Fruit fly (Drosophila melanogaster) whole organism, embryonic: Measurements from ENCODE around the gene Dif.

Source experiments
- Bgb ChIP-seq: fragments of 200-800 bp; sonication (Bioruptor generic); IDR thresholded peaks from 2 replicates; pipeline ENCODE4 v1.3.6; 2022; ENCODE audit warnings: missing biosample characterization, missing genetic modification characterization; ENCODE audit not compliant: partially characterized antibody
- CG11085 ChIP-seq: fragments of 200-800 bp; sonication (Bioruptor generic); IDR thresholded peaks from 2 replicates; pipeline ENCODE4 v1.3.6; 2022; ENCODE audit warnings: missing biosample characterization, missing genetic modification characterization
- CG11560 ChIP-seq: fragments of 200-800 bp; sonication (Bioruptor generic); IDR thresholded peaks from 3 replicates; pipeline ENCODE4 v1.3.6; 2022; ENCODE audit warnings: missing biosample characterization, missing genetic modification characterization
- CG14441 ChIP-seq: fragments of 200-800 bp; sonication (Bioruptor generic); IDR thresholded peaks from 2 replicates; pipeline ENCODE4 v1.3.6; 2022; ENCODE audit warnings: missing biosample characterization, missing genetic modification characterization
- CG14710 ChIP-seq: fragments of 200-800 bp; sonication (Bioruptor generic); optimal IDR thresholded peaks from 3 replicates; lab custom pipeline; 2019; ENCODE audit warnings: missing biosample characterization, mild to moderate bottlenecking, missing genetic modification characterization, moderate library complexity
- CG15073 ChIP-seq: fragments of 200-800 bp; sonication (Bioruptor generic); optimal IDR thresholded peaks from 2 replicates; lab custom pipeline; 2016; ENCODE audit warnings: missing biosample characterization, missing genetic modification characterization
- CG1529 ChIP-seq: fragments of 200-800 bp; sonication (Bioruptor generic); optimal IDR thresholded peaks from 3 replicates; lab custom pipeline; 2018; ENCODE audit warnings: missing biosample characterization, missing genetic modification characterization
- CG17612 ChIP-seq: fragments of 200-800 bp; sonication (Bioruptor generic); IDR thresholded peaks from 2 replicates; pipeline ENCODE4 v1.3.6; 2022; ENCODE audit warnings: missing biosample characterization, missing genetic modification characterization
- CG2129 ChIP-seq: fragments of 200-800 bp; sonication (Bioruptor generic); IDR thresholded peaks from 2 replicates; pipeline ENCODE4 v1.3.6; 2022; ENCODE audit warnings: missing biosample characterization, missing genetic modification characterization; ENCODE audit not compliant: partially characterized antibody
- CG2712 ChIP-seq: fragments of 200-800 bp; optimal IDR thresholded peaks from 3 replicates; lab custom pipeline; 2019; ENCODE audit warnings: missing biosample characterization, mild to moderate bottlenecking, missing genetic modification characterization, moderate library complexity
- CG3847 ChIP-seq: fragments of 200-800 bp; sonication (Bioruptor generic); IDR thresholded peaks from 2 replicates; pipeline ENCODE4 v1.3.6; 2022; ENCODE audit warnings: missing biosample characterization, missing genetic modification characterization
- CG4617 ChIP-seq: fragments of 200-800 bp; sonication (Bioruptor generic); optimal IDR thresholded peaks from 3 replicates; lab custom pipeline; 2016; ENCODE audit warnings: missing biosample characterization, missing genetic modification characterization, borderline replicate concordance
- CG6175 ChIP-seq: fragments of 200-800 bp; sonication (Bioruptor generic); IDR thresholded peaks from 3 replicates; pipeline ENCODE4 v1.3.6; 2022; ENCODE audit warnings: missing biosample characterization, missing genetic modification characterization
- CG8281 ChIP-seq: fragments of 200-800 bp; sonication (Bioruptor generic); optimal IDR thresholded peaks from 2 replicates; lab custom pipeline; 2018; ENCODE audit warnings: missing biosample characterization, mild to moderate bottlenecking, missing genetic modification characterization, moderate library complexity
- CG8290 ChIP-seq, 3 experiments: fragments of 200-800 bp; sonication (Bioruptor generic); optimal IDR thresholded peaks; 2 replicates each; lab custom pipeline; 2016 to 2019; ENCODE audit warnings: missing biosample characterization in 3 of 3, missing genetic modification characterization in 3 of 3, mild to moderate bottlenecking in 2 of 3, moderate library complexity in 1 of 3
- CG9215 ChIP-seq: fragments of 200-800 bp; sonication (Bioruptor generic); IDR thresholded peaks from 2 replicates; pipeline ENCODE4 v1.3.6; 2022; ENCODE audit warnings: missing biosample characterization, missing genetic modification characterization
- CG9797 ChIP-seq: fragments of 200-800 bp; sonication (Bioruptor generic); optimal IDR thresholded peaks from 3 replicates; lab custom pipeline; 2018; ENCODE audit warnings: missing biosample characterization, mild to moderate bottlenecking, missing genetic modification characterization
- Dp ChIP-seq: fragments of 200-800 bp; sonication (Bioruptor generic); optimal IDR thresholded peaks from 2 replicates; lab custom pipeline; 2018; ENCODE audit warnings: missing biosample characterization, mild to moderate bottlenecking, missing genetic modification characterization, moderate library complexity
- Drgx ChIP-seq: fragments of 200-800 bp; sonication (Bioruptor generic); IDR thresholded peaks from 2 replicates; pipeline ENCODE4 v1.3.6; 2022; ENCODE audit warnings: missing biosample characterization, missing genetic modification characterization
- HmgD ChIP-seq: fragments of 200-800 bp; sonication (Bioruptor generic); optimal IDR thresholded peaks from 3 replicates; lab custom pipeline; 2016; ENCODE audit warnings: missing biosample characterization, missing genetic modification characterization
- Lim3 ChIP-seq: fragments of 200-800 bp; sonication (Bioruptor generic); IDR thresholded peaks from 2 replicates; pipeline ENCODE4 v1.3.6; 2022; ENCODE audit warnings: missing biosample characterization, missing genetic modification characterization
- MESR4 ChIP-seq: fragments of 200-800 bp; sonication (Bioruptor generic); optimal IDR thresholded peaks from 2 replicates; lab custom pipeline; 2018; ENCODE audit warnings: missing biosample characterization, mild to moderate bottlenecking, missing genetic modification characterization, moderate library complexity
- Nf-YB ChIP-seq: fragments of 200-800 bp; sonication (Bioruptor generic); optimal IDR thresholded peaks from 3 replicates; lab custom pipeline; 2019; ENCODE audit warnings: missing biosample characterization, mild to moderate bottlenecking, missing genetic modification characterization, moderate library complexity
- Ptx1 ChIP-seq: fragments of 200-800 bp; sonication (Bioruptor generic); IDR thresholded peaks from 2 replicates; pipeline ENCODE4 v1.3.6; 2022; ENCODE audit warnings: missing biosample characterization, missing genetic modification characterization
- Side ChIP-seq: fragments of 200-800 bp; sonication (Bioruptor generic); optimal IDR thresholded peaks from 2 replicates; lab custom pipeline; 2016; ENCODE audit warnings: missing biosample characterization, missing genetic modification characterization
- ase ChIP-seq: fragments of 200-800 bp; sonication (Bioruptor generic); IDR thresholded peaks from 3 replicates; pipeline ENCODE4 v1.3.6; 2022; ENCODE audit warnings: missing biosample characterization, missing genetic modification characterization
- ato ChIP-seq: fragments of 200-800 bp; sonication (Bioruptor generic); IDR thresholded peaks from 2 replicates; pipeline ENCODE4 v1.3.6; 2022; ENCODE audit warnings: missing biosample characterization, missing genetic modification characterization; ENCODE audit not compliant: partially characterized antibody
- az2 ChIP-seq: fragments of 200-800 bp; sonication (Bioruptor generic); optimal IDR thresholded peaks from 3 replicates; lab custom pipeline; 2016; ENCODE audit warnings: missing biosample characterization, missing genetic modification characterization
- br ChIP-seq: fragments of >200 bp; optimal IDR thresholded peaks from 2 replicates; lab custom pipeline; 2017
- disco-r ChIP-seq: fragments of 200-800 bp; sonication (Bioruptor generic); optimal IDR thresholded peaks from 2 replicates; lab custom pipeline; 2016; ENCODE audit warnings: missing biosample characterization, missing genetic modification characterization
- dmrt99B ChIP-seq: fragments of 200-800 bp; sonication (Bioruptor generic); optimal IDR thresholded peaks from 2 replicates; lab custom pipeline; 2018; ENCODE audit warnings: missing biosample characterization, mild to moderate bottlenecking, missing genetic modification characterization, moderate library complexity
- ems ChIP-seq: fragments of 200-800 bp; sonication (Bioruptor generic); optimal IDR thresholded peaks from 3 replicates; lab custom pipeline; 2016; ENCODE audit warnings: missing biosample characterization, missing genetic modification characterization
- fd64A ChIP-seq: fragments of 200-800 bp; sonication (Bioruptor generic); optimal IDR thresholded peaks from 3 replicates; lab custom pipeline; 2018; ENCODE audit warnings: missing biosample characterization, mild to moderate bottlenecking, missing genetic modification characterization
- gsb ChIP-seq: fragments of 200-800 bp; sonication (Bioruptor generic); IDR thresholded peaks from 2 replicates; pipeline ENCODE4 v1.3.6; 2022; ENCODE audit warnings: missing biosample characterization, missing genetic modification characterization
- hb ChIP-seq: fragments of 200-800 bp; sonication (Bioruptor generic); IDR thresholded peaks from 3 replicates; pipeline ENCODE4 v1.3.6; 2022; ENCODE audit warnings: missing biosample characterization, missing genetic modification characterization; ENCODE audit not compliant: partially characterized antibody
- klu ChIP-seq: fragments of 200-800 bp; sonication (Bioruptor generic); IDR thresholded peaks from 2 replicates; pipeline ENCODE4 v1.3.6; 2022; ENCODE audit warnings: missing biosample characterization, missing genetic modification characterization
- lmd ChIP-seq: fragments of 200-800 bp; sonication (Bioruptor generic); IDR thresholded peaks from 2 replicates; pipeline ENCODE4 v1.3.6; 2022; ENCODE audit warnings: missing biosample characterization, missing genetic modification characterization
- lov ChIP-seq, 2 experiments: fragments of 200-800 bp in 1 of 2; fragments of >200 bp in 1 of 2; sonication (Bioruptor generic) in 1 of 2; IDR thresholded peaks in 1 of 2; optimal IDR thresholded peaks in 1 of 2; 2 replicates in 1 of 2; 3 replicates in 1 of 2; pipeline versions ENCODE4 v1.3.6 to Lab custom; 2017 to 2022; ENCODE audit warnings: missing biosample characterization in 1 of 2, missing genetic modification characterization in 1 of 2
- nmo ChIP-seq: fragments of 200-800 bp; sonication (Bioruptor generic); optimal IDR thresholded peaks from 2 replicates; lab custom pipeline; 2018; ENCODE audit warnings: missing biosample characterization, mild to moderate bottlenecking, missing genetic modification characterization, moderate library complexity
- odd ChIP-seq: fragments of 200-800 bp; sonication (Bioruptor generic); optimal IDR thresholded peaks from 2 replicates; lab custom pipeline; 2017; ENCODE audit warnings: missing biosample characterization, mild to moderate bottlenecking, missing genetic modification characterization
- repo ChIP-seq: fragments of 200-800 bp; sonication (Bioruptor generic); optimal IDR thresholded peaks from 2 replicates; lab custom pipeline; 2016; ENCODE audit warnings: missing biosample characterization, missing genetic modification characterization
- run ChIP-seq: fragments of 200-800 bp; sonication (Bioruptor generic); optimal IDR thresholded peaks from 3 replicates; lab custom pipeline; 2018; ENCODE audit warnings: missing biosample characterization, mild to moderate bottlenecking, missing genetic modification characterization
- shn ChIP-seq: fragments of 200-800 bp; sonication (Bioruptor generic); optimal IDR thresholded peaks from 3 replicates; lab custom pipeline; 2016; ENCODE audit warnings: missing biosample characterization, missing genetic modification characterization
- sqz ChIP-seq: fragments of 200-800 bp; sonication (Bioruptor generic); optimal IDR thresholded peaks from 3 replicates; lab custom pipeline; 2018; ENCODE audit warnings: missing biosample characterization, mild to moderate bottlenecking, missing genetic modification characterization
- stwl ChIP-seq: fragments of 200-800 bp; sonication (Bioruptor generic); optimal IDR thresholded peaks from 3 replicates; lab custom pipeline; 2018; ENCODE audit warnings: missing biosample characterization, mild to moderate bottlenecking, missing genetic modification characterization, moderate library complexity
- tgo ChIP-seq: fragments of 200-800 bp; sonication (Bioruptor generic); IDR thresholded peaks from 3 replicates; pipeline ENCODE4 v1.3.6; 2022; ENCODE audit warnings: missing biosample characterization, missing genetic modification characterization
- trem ChIP-seq: fragments of 200-800 bp; optimal IDR thresholded peaks from 3 replicates; lab custom pipeline; 2019; ENCODE audit warnings: missing biosample characterization, mild to moderate bottlenecking, missing genetic modification characterization, moderate library complexity
- ttk ChIP-seq: fragments of 200-800 bp; sonication (Bioruptor generic); IDR thresholded peaks from 2 replicates; pipeline ENCODE4 v2.1.2; 2022; ENCODE audit warnings: missing biosample characterization, missing genetic modification characterization

Dif gene

DNA sequence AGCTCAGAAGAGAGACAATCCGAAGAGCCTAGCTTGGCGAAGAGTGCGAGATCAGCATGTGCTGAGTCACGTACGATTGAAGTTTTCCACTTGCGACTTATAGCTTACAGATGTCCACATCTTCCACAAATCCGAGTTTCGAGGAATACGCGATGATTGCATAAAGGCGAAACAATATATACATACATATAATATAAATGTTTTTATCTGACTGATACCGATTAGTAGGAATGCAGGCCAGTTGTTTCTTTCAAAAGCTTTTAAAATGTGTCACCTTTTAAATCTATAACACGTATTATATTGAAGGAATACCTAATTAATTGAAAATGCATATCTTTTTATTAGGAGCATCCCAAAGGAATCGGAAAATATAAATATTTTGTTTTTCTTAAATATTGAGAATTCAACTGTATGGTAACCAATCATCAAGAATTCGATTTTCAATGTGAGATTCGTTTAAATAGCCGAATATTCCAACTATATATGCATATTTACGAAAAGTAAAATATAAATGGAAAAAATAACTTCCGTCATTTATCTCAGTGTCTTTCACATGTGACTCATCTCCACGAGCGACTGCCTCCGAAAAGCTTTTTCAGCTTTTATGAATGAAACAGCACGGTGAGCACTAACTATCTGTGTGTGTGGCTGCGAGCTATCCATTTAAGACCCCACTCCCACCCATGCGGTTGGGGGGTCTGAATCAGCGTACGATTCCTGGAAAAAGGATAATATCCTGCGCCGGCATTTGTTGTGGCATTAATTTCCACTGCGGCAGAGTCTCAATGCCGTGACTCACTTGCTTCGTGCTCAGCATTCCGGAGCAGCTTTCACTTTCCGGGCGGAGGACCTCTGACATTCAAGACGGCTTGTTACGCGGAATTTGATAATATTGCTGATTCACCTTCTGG lies 17.8 kb upstream of the Dif start (continued):
- TF ChIP-seq ttk (no peak), az2 (peak; percentile 44), CG9797 (GFP tag; lab: Kevin White, UChicago) (no peak), CG8290 (GFP tag; optimal IDR thresholded peaks at IDR 0.05; lab: Kevin White, UChicago) (no peak), CG8290 (tag; optimal IDR thresholded peaks at IDR 0.05; lab: Kevin White, UChicago) (peak in 1 of 2 experiments; percentile 47), run (tag; lab: Kevin White, UChicago) (peak; percentile 49), Lim3 (GFP tag; lab: Robert Waterston, UW) (no peak), odd (GFP tag; lab: Kevin White, UChicago) (peak; percentile 38), ato (GFP tag; lab: Robert Waterston, UW) (no peak), nmo (GFP tag; lab: Kevin White, UChicago) (no peak), Dp (no peak), CG15073 (GFP tag; lab: Kevin White, UChicago) (no peak), CG14710 (tag; lab: Kevin White, UChicago) (no peak), repo (GFP tag; lab: Kevin White, UChicago) (no peak), Bgb (GFP tag; lab: Robert Waterston, UW) (no peak), trem (peak; percentile 19), fd64A (no peak), br (lab: Kevin White, UChicago) (no peak), CG11560 (tag; lab: Robert Waterston, UW) (no peak), ase (GFP tag; lab: Robert Waterston, UW) (no peak), disco-r (GFP tag; lab: Kevin White, UChicago) (no peak), Side (GFP tag; lab: Kevin White, UChicago) (peak; percentile 24), stwl (tag; lab: Kevin White, UChicago) (no peak), CG14441 (no peak), CG2129 (no peak), klu (GFP tag; lab: Robert Waterston, UW) (no peak; the same call in 1 of the 2 replicates), MESR4 (GFP tag; lab: Kevin White, UChicago) (no peak), CG4617 (GFP tag; lab: Kevin White, UChicago) (peak; percentile 8), CG3847 (GFP tag; lab: Robert Waterston, UW) (peak; percentile 30; the same call in 1 of the 2 replicates), CG2712 (tag; lab: Kevin White, UChicago) (peak; percentile 72), CG1529 (GFP tag; lab: Kevin White, UChicago) (peak; percentile 9), sqz (GFP tag; lab: Kevin White, UChicago) (no peak), lov (optimal IDR thresholded peaks at IDR 0.05; lab: Kevin White, UChicago) (no peak), lov (GFP tag; IDR thresholded peaks at IDR 0.05; lab: Robert Waterston, UW) (no peak), lmd (no peak), dmrt99B (tag; lab: Kevin White, UChicago) (peak; percentile 73), ems (no peak), CG17612 (no peak), shn (GFP tag; lab: Kevin White, UChicago) (peak; percentile 36), tgo (peak; percentile 46; the same call in 1 of the 3 replicates), CG9215 (GFP tag; lab: Robert Waterston, UW) (no peak; the same call in 1 of the 2 replicates), hb (GFP tag; lab: Robert Waterston, UW) (no peak), Ptx1 (GFP tag; lab: Robert Waterston, UW) (peak; percentile 65; the same call in 1 of the 2 replicates), CG8281 (tag; lab: Kevin White, UChicago) (peak; percentile 21), Nf-YB (GFP tag; lab: Kevin White, UChicago) (peak; percentile 20), Drgx (no peak; the same call in 1 of the 2 replicates), HmgD (GFP tag; lab: Kevin White, UChicago) (no peak), gsb (GFP tag; lab: Robert Waterston, UW) (no peak), CG11085 (GFP tag; lab: Robert Waterston, UW) (no peak), CG6175 (0 out of 3 replicates have a peak, but pooled peaks have one; percentile 48)
